Worm (Caenorhabditis elegans): ENCODE data around the gene F42A6.2.

ce11 chrIV:3385337-3386215 is 44.3 kb downstream of the F42A6.2 start, which contains the start of gene mai-2:
- TF ChIP-seq tra-4 (tag; optimal IDR thresholded peaks at IDR 0.05) (no peak), hnd-1 (tag; optimal IDR thresholded peaks at IDR 0.05) (no peak)

Data from whole organism, early embryonic.